Worm (Caenorhabditis elegans): ENCODE results near the gene C16A11.10.

The C16A11.10 gene

DNA sequence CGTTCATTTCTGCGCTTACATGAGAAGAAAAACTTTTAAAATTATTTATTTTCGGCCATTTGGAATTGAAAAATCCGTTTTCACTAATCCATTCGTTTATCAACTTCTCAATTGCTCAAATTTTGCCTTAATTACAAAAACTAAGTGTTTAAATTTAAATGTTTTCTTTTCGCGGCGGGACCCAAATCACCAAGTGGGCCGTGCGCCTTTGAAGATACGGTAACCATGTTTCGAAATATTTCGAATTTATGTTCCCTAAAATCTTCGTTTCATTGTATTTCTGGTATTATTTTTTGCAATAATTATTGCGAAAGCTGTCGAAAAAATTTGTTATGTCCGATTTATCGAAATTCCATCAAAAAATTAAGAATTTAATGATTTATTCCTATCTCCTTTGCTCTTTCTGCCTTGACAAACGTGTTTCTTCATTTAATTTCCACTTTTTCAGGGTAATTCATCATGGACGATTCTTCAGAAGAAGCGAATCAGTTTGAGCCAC, 4.5 kb upstream of the C16A11.10 start, which contains the start of gene C16A11.4:
Gene C16A11.4 (plus strand): TSS at position 449 of the 499 bp plus-strand sequence.
- TF ChIP-seq bed-3 (GFP tag; optimal IDR thresholded peaks at IDR 0.05) (no peak), nhr-76 (tag; optimal IDR thresholded peaks at IDR 0.05) (no peak)

DNA sequence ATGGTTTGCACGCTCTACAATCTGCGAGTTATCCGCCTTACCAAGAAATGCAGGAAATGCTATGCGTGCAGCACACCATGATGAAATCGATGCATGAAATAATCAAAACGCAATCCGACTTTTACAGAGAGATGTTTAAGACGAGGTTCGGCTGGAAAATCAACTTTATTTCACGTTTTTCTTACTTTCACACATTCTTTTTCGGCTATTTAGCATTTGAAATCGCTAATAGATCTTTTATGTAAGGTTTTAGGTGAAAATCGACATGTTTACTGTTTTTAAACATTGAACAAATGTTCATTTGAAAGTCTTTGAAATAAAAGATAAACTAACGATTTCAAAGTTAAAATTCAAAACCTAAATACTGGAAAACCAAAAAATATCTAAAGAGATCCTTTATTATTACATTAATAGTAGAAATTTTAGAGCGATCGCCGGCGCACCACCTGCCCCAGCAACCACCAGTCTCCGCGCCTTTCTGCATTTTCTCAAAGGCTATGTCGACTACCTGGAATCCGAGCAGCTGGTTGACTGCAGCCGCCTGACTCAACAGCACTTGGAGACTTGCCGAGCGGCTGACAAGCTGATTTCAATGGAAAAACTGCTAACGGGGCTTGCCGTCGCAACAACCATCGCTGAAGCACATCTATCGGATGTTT, 2.9 kb upstream of the C16A11.10 start:
- TF ChIP-seq elt-1 (tag; optimal IDR thresholded peaks at IDR 0.05; ENCODE audit: borderline replicate concordance, insufficient read depth) (no peak), blmp-1 (tag; optimal IDR thresholded peaks at IDR 0.05) (no peak), bed-3 (GFP tag; optimal IDR thresholded peaks at IDR 0.05) (no peak), snpc-4 (tag; optimal IDR thresholded peaks at IDR 0.05) (no peak), ceh-39 (tag; optimal IDR thresholded peaks at IDR 0.05) (no peak), lsy-2 (tag; optimal IDR thresholded peaks at IDR 0.05) (no peak), unc-39 (tag; optimal IDR thresholded peaks at IDR 0.05) (no peak), flh-1 (GFP tag; optimal IDR thresholded peaks at IDR 0.05) (no peak), nhr-76 (tag; optimal IDR thresholded peaks at IDR 0.05) (no peak), nhr-237 (tag; optimal IDR thresholded peaks at IDR 0.05) (no peak), tbx-8 (GFP tag; optimal IDR thresholded peaks at IDR 0.05) (no peak), ceh-83 (GFP tag; optimal IDR thresholded peaks at IDR 0.05) (no peak)

ce11 chrII:4229106-4229708, 2.0 kb upstream of the C16A11.10 start, which contains the start of gene C16A11.3:
Gene C16A11.3, plus strand, starts transcription at chrII:4229545.
- TF ChIP-seq nhr-237 (tag; optimal IDR thresholded peaks at IDR 0.05) (no peak), elt-3 (tag; optimal IDR thresholded peaks at IDR 0.05) (no peak), unc-62 (GFP tag; optimal IDR thresholded peaks at IDR 0.05) (no peak), ces-1 (GFP tag; optimal IDR thresholded peaks at IDR 0.05) (no peak), mab-5 (tag; optimal IDR thresholded peaks at IDR 0.05) (no peak), ceh-83 (GFP tag; optimal IDR thresholded peaks at IDR 0.05) (no peak), unc-39 (tag; optimal IDR thresholded peaks at IDR 0.05) (no peak), elt-1 (tag; optimal IDR thresholded peaks at IDR 0.05; ENCODE audit: borderline replicate concordance, insufficient read depth) (no peak), nhr-12 (tag; optimal IDR thresholded peaks at IDR 0.05) (no peak), ceh-39 (tag; optimal IDR thresholded peaks at IDR 0.05) (no peak), pha-4 (tag; optimal IDR thresholded peaks at IDR 0.05) (no peak), lsy-2 (tag; optimal IDR thresholded peaks at IDR 0.05) (no peak), lin-13 (tag; optimal IDR thresholded peaks at IDR 0.05) (no peak), sem-2 (GFP tag; optimal IDR thresholded peaks at IDR 0.05) (no peak)

- no peak for TF ChIP-seq mep-1 (tag; optimal IDR thresholded peaks at IDR 0.05)
- TF ChIP-seq hlh-1 (tag; optimal IDR thresholded peaks at IDR 0.05) = no peak
- no peak for TF ChIP-seq mls-2 (tag; optimal IDR thresholded peaks at IDR 0.05)
- TF ChIP-seq ceh-43 (GFP tag; optimal IDR thresholded peaks at IDR 0.05) = no peak
- TF ChIP-seq nhr-76 (tag; optimal IDR thresholded peaks at IDR 0.05) = no peak
- no peak for TF ChIP-seq ham-2 (GFP tag; optimal IDR thresholded peaks at IDR 0.05)
- no peak for TF ChIP-seq ceh-83 (GFP tag; optimal IDR thresholded peaks at IDR 0.05)
- TF ChIP-seq pha-4 (tag; optimal IDR thresholded peaks at IDR 0.05) = no peak
- TF ChIP-seq sem-2 (GFP tag; optimal IDR thresholded peaks at IDR 0.05) = no peak
- no peak for TF ChIP-seq bed-3 (GFP tag; optimal IDR thresholded peaks at IDR 0.05)
- no peak for TF ChIP-seq lin-32 (GFP tag; optimal IDR thresholded peaks at IDR 0.05)
- TF ChIP-seq ztf-11 (tag; optimal IDR thresholded peaks at IDR 0.05) = no peak
- no peak for TF ChIP-seq nhr-2 (tag; optimal IDR thresholded peaks at IDR 0.05)
- no peak for TF ChIP-seq ceh-39 (tag; optimal IDR thresholded peaks at IDR 0.05)
- no peak for TF ChIP-seq tbx-8 (GFP tag; optimal IDR thresholded peaks at IDR 0.05)
- no peak for TF ChIP-seq sptf-1 (tag; optimal IDR thresholded peaks at IDR 0.05)
Observed at ce11 chrII:4235959-4236358, 4.8 kb downstream of the C16A11.10 start, which contains the start of gene fbxc-43. Gene fbxc-43, minus strand, starts transcription at chrII:4235996.

DNA sequence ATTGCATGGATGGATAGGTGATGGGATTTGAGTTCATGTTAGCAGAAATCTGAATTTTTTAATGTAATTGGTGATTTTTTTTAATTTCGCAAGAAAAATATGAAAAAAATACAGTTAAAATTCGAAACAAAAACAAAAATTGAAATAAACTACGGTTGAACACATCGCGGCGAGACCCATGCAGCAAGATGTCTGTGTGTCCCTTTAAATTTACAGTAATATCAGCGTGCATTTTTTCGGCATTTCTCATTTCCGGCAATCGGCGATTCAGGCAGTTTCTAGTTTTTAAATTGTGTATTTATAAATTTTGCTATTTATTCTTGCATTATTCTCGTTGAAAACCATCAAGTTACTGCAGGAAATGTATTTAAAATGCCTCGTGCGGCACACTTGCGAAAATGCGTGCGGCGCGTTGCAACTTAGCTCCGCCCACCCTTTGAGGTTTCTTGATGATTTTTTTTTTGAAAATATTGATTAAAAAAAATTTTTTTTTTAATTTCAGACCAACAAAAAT, 6.6 kb downstream of the C16A11.10 start, which contains the start of the genes fbxc-44 and C16A11.2:
Gene fbxc-44 (minus strand): TSS at position 51 of the 514 bp plus-strand sequence.
Gene C16A11.2 (plus strand): TSS at position 503 of the 514 bp plus-strand sequence.
- TF ChIP-seq blmp-1 (tag; optimal IDR thresholded peaks at IDR 0.05) (peak; percentile 21), zip-8 (tag; optimal IDR thresholded peaks at IDR 0.05) (no peak), mls-2 (tag; optimal IDR thresholded peaks at IDR 0.05) (peak; percentile 69), elt-1 (tag; optimal IDR thresholded peaks at IDR 0.05; ENCODE audit: borderline replicate concordance, insufficient read depth) (peak; percentile 12), cnd-1 (tag; optimal IDR thresholded peaks at IDR 0.05) (peak; percentile 54), flh-1 (GFP tag; optimal IDR thresholded peaks at IDR 0.05) (no peak), sptf-1 (tag; optimal IDR thresholded peaks at IDR 0.05) (peak; percentile 89), unc-120 (tag; optimal IDR thresholded peaks at IDR 0.05; ENCODE audit: poor library complexity, severe bottlenecking) (peak; percentile 29), ceh-43 (GFP tag; optimal IDR thresholded peaks at IDR 0.05) (peak; percentile 76), bed-3 (GFP tag; optimal IDR thresholded peaks at IDR 0.05) (peak; percentile 60), nhr-12 (tag; optimal IDR thresholded peaks at IDR 0.05) (no peak), ces-1 (GFP tag; optimal IDR thresholded peaks at IDR 0.05) (no peak), lsy-2 (tag; optimal IDR thresholded peaks at IDR 0.05) (peak; percentile 58), nhr-237 (tag; optimal IDR thresholded peaks at IDR 0.05) (no peak), nhr-76 (tag; optimal IDR thresholded peaks at IDR 0.05) (no peak), ztf-11 (tag; optimal IDR thresholded peaks at IDR 0.05) (peak; percentile 54), lin-13 (tag; optimal IDR thresholded peaks at IDR 0.05) (peak; percentile 27), ceh-83 (GFP tag; optimal IDR thresholded peaks at IDR 0.05) (peak; percentile 76), unc-39 (tag; optimal IDR thresholded peaks at IDR 0.05) (no peak), ham-2 (GFP tag; optimal IDR thresholded peaks at IDR 0.05) (peak; percentile 40), lin-32 (GFP tag; optimal IDR thresholded peaks at IDR 0.05) (peak; percentile 0), sem-2 (GFP tag; optimal IDR thresholded peaks at IDR 0.05) (peak; percentile 15), drap-1 (GFP tag; optimal IDR thresholded peaks at IDR 0.05) (peak; percentile 49), nhr-2 (tag; optimal IDR thresholded peaks at IDR 0.05) (no peak), snpc-4 (tag; optimal IDR thresholded peaks at IDR 0.05) (no peak), elt-3 (tag; optimal IDR thresholded peaks at IDR 0.05) (no peak), hlh-1 (tag; optimal IDR thresholded peaks at IDR 0.05) (peak; percentile 40), nhr-28 (tag; optimal IDR thresholded peaks at IDR 0.05) (no peak), ceh-39 (tag; optimal IDR thresholded peaks at IDR 0.05) (no peak)
